Worm (Caenorhabditis elegans): ENCODE data around the gene T01C4.8.

- TF ChIP-seq nhr-2 (tag; optimal IDR thresholded peaks at IDR 0.05), result no peak
- TF ChIP-seq ham-2 (GFP tag; optimal IDR thresholded peaks at IDR 0.05), result no peak
- no peak for TF ChIP-seq nhr-12 (tag; optimal IDR thresholded peaks at IDR 0.05)
- TF ChIP-seq ztf-11 (tag; optimal IDR thresholded peaks at IDR 0.05), result no peak
- TF ChIP-seq ceh-83 (GFP tag; optimal IDR thresholded peaks at IDR 0.05), result no peak
- no peak for TF ChIP-seq pha-4 (tag; optimal IDR thresholded peaks at IDR 0.05)
- no peak for TF ChIP-seq unc-39 (tag; optimal IDR thresholded peaks at IDR 0.05)
- no peak for TF ChIP-seq ceh-39 (tag; optimal IDR thresholded peaks at IDR 0.05)
- no peak for TF ChIP-seq nhr-237 (tag; optimal IDR thresholded peaks at IDR 0.05)
- TF ChIP-seq elt-3 (tag; optimal IDR thresholded peaks at IDR 0.05), result no peak
- no peak for TF ChIP-seq unc-62 (GFP tag; optimal IDR thresholded peaks at IDR 0.05)
- no peak for TF ChIP-seq sptf-1 (tag; optimal IDR thresholded peaks at IDR 0.05)
- no peak for TF ChIP-seq cnd-1 (tag; optimal IDR thresholded peaks at IDR 0.05)
Observed at ce11 chrV:7123979-7124378, 5.4 kb downstream of the T01C4.8 start.
